Worm (Caenorhabditis elegans) whole organism, early embryonic: ENCODE measurements around the gene nceh-1.

ENCODE experiments used
- B0310.2 ChIP-seq: sonication (generic microtip); optimal IDR thresholded peaks from 2 replicates; lab custom pipeline; 2016; ENCODE audit warnings: mild to moderate bottlenecking, missing genetic modification characterization, missing compliant biosample characterization
- F13C5.2 ChIP-seq: sonication (generic microtip); optimal IDR thresholded peaks from 2 replicates; lab custom pipeline; 2017; ENCODE audit warnings: mild to moderate bottlenecking, missing genetic modification characterization, inconsistent platforms, missing compliant biosample characterization
- aly-1 ChIP-seq: sonication (generic microtip); optimal IDR thresholded peaks from 2 replicates; lab custom pipeline; 2016; ENCODE audit warnings: missing genetic modification characterization, missing compliant biosample characterization
- ama-1 ChIP-seq: fragments of 150-350 bp; optimal IDR thresholded peaks from 2 replicates; lab custom pipeline; 2014
- ceh-36 ChIP-seq: sonication (generic microtip); optimal IDR thresholded peaks from 2 replicates; lab custom pipeline; 2016; ENCODE audit warnings: missing genetic modification characterization, inconsistent platforms, missing compliant biosample characterization
- flt-1 ChIP-seq: fragments of 200-800 bp; sonication (Bioruptor generic); IDR thresholded peaks from 2 replicates; pipeline ENCODE4 v1.3.6; 2022; ENCODE audit warnings: missing genetic modification characterization, missing compliant biosample characterization
- hmbx-1 ChIP-seq: sonication (generic microtip); optimal IDR thresholded peaks from 2 replicates; lab custom pipeline; 2016; ENCODE audit warnings: mild to moderate bottlenecking, missing genetic modification characterization, missing compliant biosample characterization
- hmg-4 ChIP-seq: fragments of 200-800 bp; sonication (Bioruptor generic); optimal IDR thresholded peaks from 2 replicates; lab custom pipeline; 2018; ENCODE audit warnings: mild to moderate bottlenecking, missing genetic modification characterization, missing compliant biosample characterization

- TF ChIP-seq ama-1 (no peak), aly-1 (no peak), hmg-4 (GFP tag; lab: Kevin White, UChicago) (no peak), flt-1 (GFP tag; lab: Robert Waterston, UW) (no peak), hmbx-1 (tag; lab: Kevin White, UChicago) (no peak), B0310.2 (tag; lab: Kevin White, UChicago) (no peak), ceh-36 (tag; lab: Kevin White, UChicago) (no peak), F13C5.2 (tag; lab: Kevin White, UChicago) (no peak)
Measured at ce11 chrV:19337333-19337732, 39.9 kb upstream of the nceh-1 start.
